Worm (Caenorhabditis elegans): ENCODE results near the gene T24C2.5.

Gene T24C2.5

DNA sequence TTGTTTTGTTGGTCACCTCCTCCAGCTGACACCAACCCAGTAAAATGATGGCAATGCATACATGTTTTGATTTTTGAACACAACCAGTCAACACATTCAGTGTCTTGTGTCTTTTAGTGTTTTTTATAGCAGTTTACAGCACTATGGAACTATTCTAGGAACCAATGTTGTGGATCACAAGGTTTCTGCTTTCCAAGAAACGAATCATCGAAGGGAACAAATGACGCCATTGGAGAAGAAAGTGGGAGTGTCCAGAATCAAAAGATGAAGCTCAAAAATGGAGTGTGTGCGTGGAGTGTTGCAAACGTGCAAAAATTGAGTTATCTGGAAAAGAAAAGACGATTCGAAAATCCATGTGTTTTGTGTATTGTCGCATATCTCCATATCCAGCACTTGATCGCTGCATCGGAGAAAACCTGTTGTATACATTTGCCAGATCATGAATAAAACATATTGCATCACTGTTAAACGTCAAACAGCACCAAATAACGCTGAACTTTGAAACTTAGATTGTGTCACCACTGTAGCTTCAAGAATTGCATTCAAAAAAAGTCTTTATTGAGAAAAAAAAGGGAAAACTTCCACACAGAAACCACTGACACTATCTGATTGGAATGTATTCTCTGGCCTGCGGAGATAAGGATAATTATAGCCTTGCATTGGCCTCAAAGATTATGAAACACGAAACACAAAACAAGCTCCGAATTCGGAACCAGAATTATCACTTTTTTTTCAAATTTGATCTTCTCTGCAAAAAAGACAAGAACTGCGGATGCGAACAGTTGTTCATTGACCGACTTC is 28.3 kb downstream of the T24C2.5 start:
- no peak for TF ChIP-seq unc-62 (GFP tag; optimal IDR thresholded peaks at IDR 0.05)

- no peak for TF ChIP-seq unc-62 (GFP tag; optimal IDR thresholded peaks at IDR 0.05)
These were observed 29.6 kb downstream of the T24C2.5 start for ce11 chrX:14563818-14564217.

- no peak for TF ChIP-seq unc-62 (GFP tag; optimal IDR thresholded peaks at IDR 0.05)
These were observed 31.0 kb downstream of the T24C2.5 start for ce11 chrX:14565245-14565644.

- TF ChIP-seq unc-62 (GFP tag; optimal IDR thresholded peaks at IDR 0.05): no peak
These were observed 31.8 kb downstream of the T24C2.5 start for ce11 chrX:14566047-14566446.

DNA sequence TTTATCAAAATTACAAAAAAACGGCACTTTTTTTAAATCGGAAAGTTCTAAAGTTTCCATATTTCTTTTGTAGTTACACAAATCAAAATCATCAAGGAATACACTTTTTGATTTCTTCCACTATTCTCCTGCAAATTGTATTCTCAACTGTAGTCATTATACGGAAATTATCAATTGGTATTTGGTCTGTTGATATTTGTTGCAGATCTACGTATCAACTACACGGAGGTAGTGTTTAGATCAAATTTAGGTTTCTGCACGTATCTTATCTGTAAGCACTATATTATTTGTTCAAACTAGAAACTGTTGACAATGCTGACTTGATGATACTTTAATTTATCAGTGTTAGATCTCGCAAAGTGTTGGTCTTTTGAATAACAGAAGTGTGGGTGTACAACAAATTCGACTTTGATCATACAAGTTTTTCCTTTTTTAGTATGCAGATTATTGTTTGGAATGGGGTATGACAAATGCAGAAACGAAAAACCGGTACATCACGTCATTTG is 34.1 kb downstream of the T24C2.5 start:
- no peak for TF ChIP-seq unc-62 (GFP tag; optimal IDR thresholded peaks at IDR 0.05)

DNA sequence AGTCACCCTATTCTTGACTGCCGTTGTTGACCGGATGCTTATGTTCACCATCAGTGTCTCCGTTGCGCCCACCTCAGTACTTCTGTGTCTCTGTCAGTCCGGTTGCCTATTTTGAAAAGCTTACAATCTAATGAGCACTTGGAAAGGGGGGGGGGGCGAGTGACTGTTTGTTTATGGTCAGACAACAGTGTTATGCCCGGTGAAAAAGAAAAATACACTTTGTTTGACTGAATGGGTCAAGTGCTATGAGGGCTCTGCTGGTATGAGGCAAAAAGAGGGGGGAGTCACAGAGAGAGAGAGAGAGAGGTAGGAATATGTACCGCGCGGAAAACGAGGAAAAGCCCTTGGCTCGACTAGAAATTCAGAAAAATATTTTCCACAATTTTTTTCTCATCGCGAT is 37.1 kb downstream of the T24C2.5 start:
- TF ChIP-seq unc-62 (GFP tag; optimal IDR thresholded peaks at IDR 0.05): no peak

DNA sequence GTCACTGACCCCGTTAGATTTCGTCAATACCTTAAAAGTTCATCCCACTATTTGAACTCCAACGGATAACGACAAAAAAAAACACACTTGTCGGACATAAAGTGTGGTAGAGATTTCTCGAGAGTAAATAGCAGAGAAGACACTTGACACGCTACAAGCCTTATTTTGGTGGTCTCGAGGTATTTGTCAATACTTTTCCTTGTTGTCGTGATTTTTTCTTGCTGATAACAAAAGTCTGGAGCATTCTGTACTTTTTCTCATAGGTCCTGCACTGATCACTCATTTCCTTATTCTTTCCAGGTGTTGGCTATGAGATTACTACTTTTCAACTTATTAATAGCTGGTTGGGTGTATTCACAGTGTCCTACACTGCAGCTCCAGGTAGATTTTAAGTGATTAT is 38.2 kb downstream of the T24C2.5 start, which contains the start of gene lron-1:
TSS of gene lron-1 (plus strand) at position 301 of the 400 bp plus-strand sequence.
- TF ChIP-seq unc-62 (GFP tag; optimal IDR thresholded peaks at IDR 0.05): no peak

- TF ChIP-seq unc-62 (GFP tag; optimal IDR thresholded peaks at IDR 0.05): no peak
These were observed 41.7 kb downstream of the T24C2.5 start for ce11 chrX:14575920-14576319.

DNA sequence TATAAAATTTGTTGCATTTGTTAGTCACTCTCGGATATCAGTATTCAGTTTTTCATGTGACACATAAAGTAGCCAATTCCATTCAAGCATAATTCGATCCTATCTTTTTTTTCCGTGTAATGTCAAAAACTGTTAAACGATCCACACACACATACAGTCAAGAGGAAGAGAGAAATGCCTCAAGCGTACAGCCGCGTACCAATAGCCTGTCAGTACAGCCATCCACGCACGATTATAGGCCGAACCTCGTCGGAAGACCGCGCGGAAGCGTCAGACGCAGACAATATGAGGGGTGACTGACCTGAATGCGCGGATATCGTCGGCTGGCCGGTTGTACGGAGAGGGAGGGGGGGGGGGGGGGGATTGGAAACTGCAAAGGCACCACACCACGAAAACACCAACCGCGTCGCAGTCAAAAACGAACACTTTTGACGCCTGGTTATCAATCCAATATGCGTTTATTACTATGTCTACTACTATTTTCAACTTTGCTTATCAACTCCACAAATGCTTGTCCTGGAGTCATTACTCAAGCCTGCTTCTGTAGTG is 43.4 kb downstream of the T24C2.5 start, which contains the start of gene let-4:
TSS of gene let-4 (plus strand) at position 357 of the 549 bp plus-strand sequence.
- no peak for TF ChIP-seq unc-62 (GFP tag; optimal IDR thresholded peaks at IDR 0.05)

- TF ChIP-seq unc-62 (GFP tag; optimal IDR thresholded peaks at IDR 0.05): no peak
These were observed 46.6 kb downstream of the T24C2.5 start for ce11 chrX:14580853-14581252.

- no peak for TF ChIP-seq unc-62 (GFP tag; optimal IDR thresholded peaks at IDR 0.05)
These were observed 47.2 kb downstream of the T24C2.5 start, which contains the start of gene sym-1 for ce11 chrX:14581429-14581828. sym-1 (plus strand) TSS chrX:14581622.

- TF ChIP-seq unc-62 (GFP tag; optimal IDR thresholded peaks at IDR 0.05): no peak
These were observed 50.1 kb downstream of the T24C2.5 start for ce11 chrX:14584335-14584734.
